Fruit fly (Drosophila melanogaster): ENCODE data around the gene CG3528.

dm6 chr2L:2517937-2518336 lies at the start of gene CG3528:
- TF ChIP-seq pan (optimal IDR thresholded peaks at IDR 0.05), result no peak
- TF ChIP-seq psq (optimal IDR thresholded peaks at IDR 0.05), result no peak
- no peak for TF ChIP-seq Dll (optimal IDR thresholded peaks at IDR 0.05)
- TF ChIP-seq CG8478 (optimal IDR thresholded peaks at IDR 0.05), result no peak
- no peak for TF ChIP-seq EcR (GFP tag; optimal IDR thresholded peaks at IDR 0.05)

Data from whole organism.